1 fruit fly cellular context compared by ENCODE assay signal in genomic region chr2L:8692426-8693180, dm6.
TF ChIP-seq lines count a peak whose summit lies in the region.

No protein-coding gene starts in this region.

TF ChIP-seq in whole organism, embryonic, 481 proteins besides CTCF, POLR2A, EP300 and RAD21 (continued from another document and continues in another):
- TF ChIP-seq CG2712 (tag; optimal IDR thresholded peaks at IDR 0.05; lab: Kevin White, UChicago) (no peak), chm (GFP tag; IDR thresholded peaks at IDR 0.05; lab: Robert Waterston, UW) (no peak), sc (optimal IDR thresholded peaks at IDR 0.05; lab: Kevin White, UChicago) (no peak), sc (GFP tag; optimal IDR thresholded peaks at IDR 0.05; lab: Kevin White, UChicago) (no peak), CG7786 (GFP tag; optimal IDR thresholded peaks at IDR 0.05; lab: Kevin White, UChicago) (peak; percentile 14), CG11560 (tag; IDR thresholded peaks at IDR 0.05; lab: Robert Waterston, UW) (0 out of 3 replicates have a peak, but pooled peaks have one; percentile 22), ase (GFP tag; IDR thresholded peaks at IDR 0.05; lab: Robert Waterston, UW) (no peak), dmrt99B (tag; optimal IDR thresholded peaks at IDR 0.05; lab: Kevin White, UChicago) (peak; percentile 25), zfh2 (GFP tag; optimal IDR thresholded peaks at IDR 0.05; lab: Kevin White, UChicago) (peak; percentile 21), luna (GFP tag; optimal IDR thresholded peaks at IDR 0.05; lab: Kevin White, UChicago) (no peak), crp (GFP tag; optimal IDR thresholded peaks at IDR 0.05; lab: Kevin White, UChicago) (no peak), hkb (optimal IDR thresholded peaks at IDR 0.05; lab: Kevin White, UChicago) (no peak), hkb (GFP tag; IDR thresholded peaks at IDR 0.05; lab: Robert Waterston, UW) (0 out of 2 replicates have a peak, but pooled peaks have one; percentile 15), Hr3 (GFP tag; optimal IDR thresholded peaks at IDR 0.05; lab: Kevin White, UChicago) (no peak), fru (optimal IDR thresholded peaks at IDR 0.05; lab: Kevin White, UChicago) (no peak), CG13287 (GFP tag; IDR thresholded peaks at IDR 0.05; lab: Robert Waterston, UW; ENCODE audit: partially characterized antibody) (no peak), Meics (GFP tag; optimal IDR thresholded peaks at IDR 0.05; lab: Kevin White, UChicago) (peak; percentile 52), crol (GFP tag; IDR thresholded peaks at IDR 0.05; lab: Robert Waterston, UW) (peak; percentile 50), pnt (GFP tag; optimal IDR thresholded peaks at IDR 0.05; lab: Kevin White, UChicago) (no peak), eyg (GFP tag; optimal IDR thresholded peaks at IDR 0.05; lab: Kevin White, UChicago) (peak; percentile 22), CG11696 (GFP tag; IDR thresholded peaks at IDR 0.05; lab: Robert Waterston, UW) (0 out of 2 replicates have a peak, but pooled peaks have one; percentile 25), CG3995 (GFP tag; optimal IDR thresholded peaks at IDR 0.05; lab: Kevin White, UChicago) (no peak), CG5245 (GFP tag; optimal IDR thresholded peaks at IDR 0.05; lab: Kevin White, UChicago) (no peak), gem (tag; optimal IDR thresholded peaks at IDR 0.05; lab: Kevin White, UChicago) (peak; percentile 10), NFAT (GFP tag; IDR thresholded peaks at IDR 0.05; lab: Robert Waterston, UW) (peak; percentile 24; the same call in 1 of the 2 replicates), CG15601 (tag; optimal IDR thresholded peaks at IDR 0.05; lab: Kevin White, UChicago) (no peak), Hand (GFP tag; optimal IDR thresholded peaks at IDR 0.05; lab: Kevin White, UChicago) (peak; percentile 59), p53 (GFP tag; optimal IDR thresholded peaks at IDR 0.05; lab: Kevin White, UChicago) (no peak), CG8765 (GFP tag; IDR thresholded peaks at IDR 0.05; lab: Robert Waterston, UW) (no peak), Drgx (GFP tag; IDR thresholded peaks at IDR 0.05; lab: Robert Waterston, UW) (no peak), dm (GFP tag; optimal IDR thresholded peaks at IDR 0.05; lab: Kevin White, UChicago) (no peak), Fer3 (tag; optimal IDR thresholded peaks at IDR 0.05; lab: Kevin White, UChicago) (peak; percentile 35), CG8290 (GFP tag; optimal IDR thresholded peaks at IDR 0.05; lab: Kevin White, UChicago) (no peak), CG8290 (tag; optimal IDR thresholded peaks at IDR 0.05; lab: Kevin White, UChicago) (peak in 1 of 2 experiments; percentile 37), slp2 (GFP tag; optimal IDR thresholded peaks at IDR 0.05; lab: Kevin White, UChicago) (no peak), CG13775 (GFP tag; optimal IDR thresholded peaks at IDR 0.05; lab: Kevin White, UChicago) (peak; percentile 4), Gsc (GFP tag; IDR thresholded peaks at IDR 0.05; lab: Robert Waterston, UW) (no peak), CG11247 (GFP tag; IDR thresholded peaks at IDR 0.05; lab: Robert Waterston, UW) (peak; percentile 49; the same call in 1 of the 2 replicates), kni (GFP tag; optimal IDR thresholded peaks at IDR 0.05; lab: Kevin White, UChicago) (peak; percentile 9), Kr (GFP tag; optimal IDR thresholded peaks at IDR 0.05; lab: Kevin White, UChicago) (no peak), toy (GFP tag; IDR thresholded peaks at IDR 0.05; lab: Robert Waterston, UW) (no peak), Hr78 (GFP tag; optimal IDR thresholded peaks at IDR 0.05; lab: Kevin White, UChicago) (no peak), lmd (GFP tag; IDR thresholded peaks at IDR 0.05; lab: Robert Waterston, UW) (peak; percentile 26; the same call in 1 of the 2 replicates), CG14014 (GFP tag; IDR thresholded peaks at IDR 0.05; lab: Robert Waterston, UW) (peak; percentile 52; the same call in 1 of the 2 replicates), bbx (GFP tag; IDR thresholded peaks at IDR 0.05; lab: Robert Waterston, UW; ENCODE audit: partially characterized antibody) (no peak), CG4404 (GFP tag; IDR thresholded peaks at IDR 0.05; lab: Robert Waterston, UW) (no peak), sna (GFP tag; IDR thresholded peaks at IDR 0.05; lab: Robert Waterston, UW; ENCODE audit: partially characterized antibody) (no peak), caup (GFP tag; optimal IDR thresholded peaks at IDR 0.05; lab: Kevin White, UChicago; ENCODE audit: severe bottlenecking) (peak; percentile 74), Side (GFP tag; optimal IDR thresholded peaks at IDR 0.05; lab: Kevin White, UChicago) (peak; percentile 25), CG31365 (tag; optimal IDR thresholded peaks at IDR 0.05; lab: Kevin White, UChicago) (no peak), CG9876 (GFP tag; optimal IDR thresholded peaks at IDR 0.05; lab: Kevin White, UChicago) (peak; percentile 7), al (GFP tag; IDR thresholded peaks at IDR 0.05; lab: Robert Waterston, UW) (peak; percentile 14; the same call in 1 of the 2 replicates), Ets97D (GFP tag; optimal IDR thresholded peaks at IDR 0.05; lab: Kevin White, UChicago) (no peak), CG15514 (GFP tag; optimal IDR thresholded peaks at IDR 0.05; lab: Kevin White, UChicago) (peak; percentile 35), mam (GFP tag; optimal IDR thresholded peaks at IDR 0.05; lab: Kevin White, UChicago) (peak; percentile 32), Atf6 (GFP tag; IDR thresholded peaks at IDR 0.05; lab: Robert Waterston, UW) (peak; percentile 61; the same call in 1 of the 2 replicates), tup (GFP tag; optimal IDR thresholded peaks at IDR 0.05; lab: Kevin White, UChicago) (no peak), Adf1 (GFP tag; IDR thresholded peaks at IDR 0.05; lab: Robert Waterston, UW) (peak; percentile 49; the same call in 1 of the 2 replicates), CG10366 (GFP tag; IDR thresholded peaks at IDR 0.05; lab: Robert Waterston, UW) (no peak), phol (tag; optimal IDR thresholded peaks at IDR 0.05; lab: Kevin White, UChicago) (no peak), CG8478 (optimal IDR thresholded peaks at IDR 0.05; lab: Kevin White, UChicago) (no peak), CG13894 (tag; optimal IDR thresholded peaks at IDR 0.05; lab: Kevin White, UChicago) (peak; percentile 59), CG10543 (GFP tag; optimal IDR thresholded peaks at IDR 0.05; lab: Kevin White, UChicago) (peak; percentile 78), HLH54F (GFP tag; optimal IDR thresholded peaks at IDR 0.05; lab: Kevin White, UChicago) (peak; percentile 15), Hey (tag; optimal IDR thresholded peaks at IDR 0.05; lab: Kevin White, UChicago) (peak; percentile 62), D19B (GFP tag; optimal IDR thresholded peaks at IDR 0.05; lab: Kevin White, UChicago) (no peak), Deaf1 (tag; optimal IDR thresholded peaks at IDR 0.05; lab: Kevin White, UChicago) (no peak), ab (GFP tag; optimal IDR thresholded peaks at IDR 0.05; lab: Kevin White, UChicago) (no peak), CHES-1-like (GFP tag; optimal IDR thresholded peaks at IDR 0.05; lab: Kevin White, UChicago) (peak; percentile 71), lab (GFP tag; optimal IDR thresholded peaks at IDR 0.05; lab: Kevin White, UChicago) (peak; percentile 68), ssp (GFP tag; IDR thresholded peaks at IDR 0.05; lab: Robert Waterston, UW) (no peak), Fer1 (GFP tag; optimal IDR thresholded peaks at IDR 0.05; lab: Kevin White, UChicago) (peak; percentile 29), lilli (GFP tag; optimal IDR thresholded peaks at IDR 0.05; lab: Kevin White, UChicago) (peak; percentile 2), schlank (tag; optimal IDR thresholded peaks at IDR 0.05; lab: Kevin White, UChicago) (peak; percentile 70), sob (GFP tag; IDR thresholded peaks at IDR 0.05; lab: Robert Waterston, UW) (peak; percentile 86), CG10274 (GFP tag; optimal IDR thresholded peaks at IDR 0.05; lab: Kevin White, UChicago) (peak; percentile 19), CG12219 (GFP tag; optimal IDR thresholded peaks at IDR 0.05; lab: Kevin White, UChicago) (no peak), trh (GFP tag; optimal IDR thresholded peaks at IDR 0.05; lab: Kevin White, UChicago) (no peak), ato (GFP tag; IDR thresholded peaks at IDR 0.05; lab: Robert Waterston, UW; ENCODE audit: partially characterized antibody) (no peak), Ets65A (GFP tag; lab: Kevin White, UChicago) (peak; percentile 59), CG18011 (GFP tag; optimal IDR thresholded peaks at IDR 0.05; lab: Kevin White, UChicago) (peak; percentile 9), CG2889 (GFP tag; IDR thresholded peaks at IDR 0.05; lab: Robert Waterston, UW) (no peak), Usf (GFP tag; optimal IDR thresholded peaks at IDR 0.05; lab: Kevin White, UChicago) (no peak), fd3F (GFP tag; optimal IDR thresholded peaks at IDR 0.05; lab: Kevin White, UChicago) (peak; percentile 10), ewg (GFP tag; optimal IDR thresholded peaks at IDR 0.05; lab: Kevin White, UChicago) (no peak), chif (GFP tag; optimal IDR thresholded peaks at IDR 0.05; lab: Kevin White, UChicago) (no peak), CG1233 (GFP tag; optimal IDR thresholded peaks at IDR 0.05; lab: Kevin White, UChicago) (peak; percentile 11), eve (GFP tag; optimal IDR thresholded peaks at IDR 0.05; lab: Kevin White, UChicago) (no peak), Dip2 (GFP tag; IDR thresholded peaks at IDR 0.05; lab: Robert Waterston, UW) (no peak), Trl (optimal IDR thresholded peaks at IDR 0.05; lab: Kevin White, UChicago) (peak in 1 of 2 experiments; percentile 17), Trl (GFP tag; optimal IDR thresholded peaks at IDR 0.05; lab: Kevin White, UChicago) (peak; percentile 8), CG8359 (GFP tag; optimal IDR thresholded peaks at IDR 0.05; lab: Kevin White, UChicago; ENCODE audit: borderline replicate concordance) (no peak), NfI (GFP tag; optimal IDR thresholded peaks at IDR 0.05; lab: Kevin White, UChicago) (no peak), CG17328 (GFP tag; IDR thresholded peaks at IDR 0.05; lab: Robert Waterston, UW) (no peak), Vsx1 (GFP tag; optimal IDR thresholded peaks at IDR 0.05; lab: Kevin White, UChicago) (peak; percentile 71), CG7987 (GFP tag; optimal IDR thresholded peaks at IDR 0.05; lab: Kevin White, UChicago) (peak; percentile 40), CG2875 (GFP tag; optimal IDR thresholded peaks at IDR 0.05; lab: Kevin White, UChicago) (no peak), row (GFP tag; IDR thresholded peaks at IDR 0.05; lab: Robert Waterston, UW) (peak; percentile 46; the same call in 2 of the 3 replicates), nerfin-1 (tag; optimal IDR thresholded peaks at IDR 0.05; lab: Kevin White, UChicago) (no peak), Dll (GFP tag; IDR thresholded peaks at IDR 0.05; lab: Robert Waterston, UW; ENCODE audit: partially characterized antibody) (no peak), CG11456 (GFP tag; IDR thresholded peaks at IDR 0.05; lab: Robert Waterston, UW) (0 out of 3 replicates have a peak, but pooled peaks have one; percentile 43), CG4282 (GFP tag; optimal IDR thresholded peaks at IDR 0.05; lab: Kevin White, UChicago) (no peak), bab2 (GFP tag; optimal IDR thresholded peaks at IDR 0.05; lab: Kevin White, UChicago) (peak; percentile 47), Dad (GFP tag; optimal IDR thresholded peaks at IDR 0.05; lab: Kevin White, UChicago) (no peak), fu2 (GFP tag; optimal IDR thresholded peaks at IDR 0.05; lab: Kevin White, UChicago) (peak; percentile 12), inv (GFP tag; IDR thresholded peaks at IDR 0.05; lab: Robert Waterston, UW; ENCODE audit: partially characterized antibody) (no peak), Dbx (GFP tag; IDR thresholded peaks at IDR 0.05; lab: Robert Waterston, UW) (0 out of 3 replicates have a peak, but pooled peaks have one; percentile 46), CoRest (tag; optimal IDR thresholded peaks at IDR 0.05; lab: Kevin White, UChicago) (no peak), CG15073 (GFP tag; optimal IDR thresholded peaks at IDR 0.05; lab: Kevin White, UChicago) (no peak), so (GFP tag; IDR thresholded peaks at IDR 0.05; lab: Robert Waterston, UW) (0 out of 3 replicates have a peak, but pooled peaks have one; percentile 33), exex (tag; optimal IDR thresholded peaks at IDR 0.05; lab: Kevin White, UChicago) (peak; percentile 44), CG12104 (GFP tag; optimal IDR thresholded peaks at IDR 0.05; lab: Kevin White, UChicago) (peak; percentile 5), YL-1 (GFP tag; optimal IDR thresholded peaks at IDR 0.05; lab: Kevin White, UChicago) (peak; percentile 16), run (tag; optimal IDR thresholded peaks at IDR 0.05; lab: Kevin White, UChicago) (no peak), CG12769 (tag; optimal IDR thresholded peaks at IDR 0.05; lab: Kevin White, UChicago) (peak; percentile 27), CG32532 (GFP tag; IDR thresholded peaks at IDR 0.05; lab: Robert Waterston, UW) (peak; percentile 68), Stat92E (GFP tag; optimal IDR thresholded peaks at IDR 0.05; lab: Kevin White, UChicago) (no peak), grn (GFP tag; optimal IDR thresholded peaks at IDR 0.05; lab: Kevin White, UChicago) (peak; percentile 38), CG17385 (GFP tag; optimal IDR thresholded peaks at IDR 0.05; lab: Kevin White, UChicago) (peak; percentile 51), pzg (GFP tag; optimal IDR thresholded peaks at IDR 0.05; lab: Kevin White, UChicago) (no peak), org-1 (GFP tag; optimal IDR thresholded peaks at IDR 0.05; lab: Kevin White, UChicago) (peak; percentile 30), sima (GFP tag; optimal IDR thresholded peaks at IDR 0.05; lab: Kevin White, UChicago) (no peak), CG13296 (GFP tag; optimal IDR thresholded peaks at IDR 0.05; lab: Kevin White, UChicago) (no peak), Hmr (GFP tag; optimal IDR thresholded peaks at IDR 0.05; lab: Kevin White, UChicago) (peak; percentile 86), shn (GFP tag; optimal IDR thresholded peaks at IDR 0.05; lab: Kevin White, UChicago) (peak; percentile 13), gt (GFP tag; IDR thresholded peaks at IDR 0.05; lab: Robert Waterston, UW) (no peak), Tbp (GFP tag; optimal IDR thresholded peaks at IDR 0.05; lab: Kevin White, UChicago) (no peak), CG7963 (GFP tag; IDR thresholded peaks at IDR 0.05; lab: Robert Waterston, UW; ENCODE audit: partially characterized antibody) (no peak), dpn (GFP tag; optimal IDR thresholded peaks at IDR 0.05; lab: Kevin White, UChicago) (peak in 1 of 2 experiments; percentile 31), rib (GFP tag; IDR thresholded peaks at IDR 0.05; lab: Robert Waterston, UW) (peak; percentile 91), CG14710 (tag; optimal IDR thresholded peaks at IDR 0.05; lab: Kevin White, UChicago) (no peak), CG2129 (GFP tag; IDR thresholded peaks at IDR 0.05; lab: Robert Waterston, UW; ENCODE audit: partially characterized antibody) (no peak)
